Fruit fly (Drosophila melanogaster): ENCODE measurements around the gene CG32191.
"Not testable (repeated sequence)": the region's sequence is repeated elsewhere in the genome, so short reads cannot be mapped to it uniquely, and the experiment has no call there.

The CG32191 gene

DNA sequence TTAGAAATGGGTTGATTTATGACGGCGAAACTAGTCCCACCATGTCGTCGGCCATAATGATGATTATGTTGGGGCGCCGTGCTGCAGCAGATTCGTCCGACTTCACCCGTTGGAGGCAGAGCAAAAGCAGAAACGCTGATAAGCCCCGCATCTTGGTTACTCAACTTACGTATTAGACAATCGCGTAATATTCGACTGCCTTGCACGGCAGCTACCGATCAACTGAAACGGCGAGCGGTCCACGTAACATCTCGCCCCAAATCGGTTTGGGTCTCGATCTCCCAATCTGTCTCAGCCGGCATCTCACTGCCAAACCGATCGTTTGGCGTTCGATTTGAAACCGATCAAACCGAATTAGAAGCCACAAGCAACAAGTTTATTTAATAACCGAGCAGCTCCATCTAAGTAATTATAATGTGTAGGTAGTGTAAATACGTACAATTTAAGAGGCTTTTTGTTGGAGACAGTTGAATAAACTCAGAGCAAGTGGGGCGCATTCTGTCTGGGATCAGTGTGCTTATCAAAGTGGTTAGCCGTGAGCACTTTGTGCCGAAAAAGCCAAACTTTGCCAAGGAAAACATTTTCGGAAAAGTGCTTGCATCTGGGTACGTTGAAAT lies at the start of gene CG32191:
CG32191 (minus strand) TSS at position 550 of the 617 bp plus-strand sequence.
- TF ChIP-seq CG34367 (tag; optimal IDR thresholded peaks at IDR 0.05) (no peak), rn (GFP tag; IDR thresholded peaks at IDR 0.05) (no peak), CG4496 (GFP tag; IDR thresholded peaks at IDR 0.05) (no peak), CG15710 (tag; optimal IDR thresholded peaks at IDR 0.05) (no peak), CG8301 (tag; optimal IDR thresholded peaks at IDR 0.05) (no peak), CG32121 (GFP tag; IDR thresholded peaks at IDR 0.05) (no peak)

dm6 chr3L:17858174-17858573 lies 49.2 kb upstream of the CG32191 start, which contains the start of gene CG34002:
Gene CG34002, plus strand, starts transcription at chr3L:17858474.
- TF ChIP-seq CG15710 (tag; optimal IDR thresholded peaks at IDR 0.05); CG4496 (GFP tag; IDR thresholded peaks at IDR 0.05); CG17806 (tag; optimal IDR thresholded peaks at IDR 0.05): not testable (repeated sequence)

- TF ChIP-seq rn (GFP tag; IDR thresholded peaks at IDR 0.05) (no peak), gl (tag; optimal IDR thresholded peaks at IDR 0.05) (no peak), CG8159 (tag; optimal IDR thresholded peaks at IDR 0.05) (peak; percentile 85), Pif1B (GFP tag; optimal IDR thresholded peaks at IDR 0.05) (peak; percentile 46), CG14655 (GFP tag; optimal IDR thresholded peaks at IDR 0.05) (peak; percentile 93), CG10348 (GFP tag; IDR thresholded peaks at IDR 0.05) (0 out of 2 replicates have a peak, but pooled peaks have one; percentile 9), Ets98B (GFP tag; IDR thresholded peaks at IDR 0.05) (peak; percentile 85), CG34367 (tag; optimal IDR thresholded peaks at IDR 0.05) (peak; percentile 47), EcR (GFP tag; optimal IDR thresholded peaks at IDR 0.05) (no peak), CG13204 (GFP tag; optimal IDR thresholded peaks at IDR 0.05) (no peak), CG8301 (tag; optimal IDR thresholded peaks at IDR 0.05) (peak; percentile 79), CG17806 (tag; optimal IDR thresholded peaks at IDR 0.05) (peak; percentile 46), fd96Ca (GFP tag; IDR thresholded peaks at IDR 0.05) (peak; percentile 81), CG15710 (tag; optimal IDR thresholded peaks at IDR 0.05) (peak; percentile 78), D1 (tag; optimal IDR thresholded peaks at IDR 0.05) (peak; percentile 40), CG12605 (GFP tag; IDR thresholded peaks at IDR 0.05) (peak; percentile 52; the same call in 1 of the 2 replicates), Pif1A (GFP tag; optimal IDR thresholded peaks at IDR 0.05) (no peak), CG4496 (GFP tag; IDR thresholded peaks at IDR 0.05) (peak; percentile 71), CG9948 (tag; optimal IDR thresholded peaks at IDR 0.05) (peak; percentile 83), CG32121 (GFP tag; IDR thresholded peaks at IDR 0.05) (peak; percentile 50; the same call in 1 of the 2 replicates), Snoo (tag; optimal IDR thresholded peaks at IDR 0.05) (peak; percentile 41)
Observed at dm6 chr3L:17856655-17857479, 47.9 kb upstream of the CG32191 start, which contains the start of gene CG5535. Gene CG5535, minus strand, starts transcription at chr3L:17856794.

- no peak for TF ChIP-seq CG14655 (GFP tag; optimal IDR thresholded peaks at IDR 0.05)
- no peak for TF ChIP-seq CG4496 (GFP tag; IDR thresholded peaks at IDR 0.05)
- TF ChIP-seq D1 (tag; optimal IDR thresholded peaks at IDR 0.05), result peak; percentile 53
- TF ChIP-seq CG15710 (tag; optimal IDR thresholded peaks at IDR 0.05), result no peak
- TF ChIP-seq CG10348 (GFP tag; IDR thresholded peaks at IDR 0.05), result no peak
Observed at dm6 chr3L:17849517-17849916, 40.6 kb upstream of the CG32191 start, which contains the start of gene TrpRS-m. Gene TrpRS-m, plus strand, starts transcription at chr3L:17849727.

dm6 chr3L:17846982-17847355 lies 38.0 kb upstream of the CG32191 start:
- TF ChIP-seq CG14655 (GFP tag; optimal IDR thresholded peaks at IDR 0.05) (no peak), CG9948 (tag; optimal IDR thresholded peaks at IDR 0.05) (no peak), CG8301 (tag; optimal IDR thresholded peaks at IDR 0.05) (no peak), CG34367 (tag; optimal IDR thresholded peaks at IDR 0.05) (no peak), CG4496 (GFP tag; IDR thresholded peaks at IDR 0.05) (0 out of 3 replicates have a peak, but pooled peaks have one; percentile 27)

dm6 chr3L:17846169-17846981 lies 37.4 kb upstream of the CG32191 start, which contains the start of the genes MED19 and CG7430:
Gene MED19, minus strand, starts transcription at chr3L:17846501.
Gene CG7430, plus strand, starts transcription at chr3L:17846916.
- no peak for TF ChIP-seq Pif1A (GFP tag; optimal IDR thresholded peaks at IDR 0.05)
- no peak for TF ChIP-seq CG32121 (GFP tag; IDR thresholded peaks at IDR 0.05)
- TF ChIP-seq CG4496 (GFP tag; IDR thresholded peaks at IDR 0.05), result peak; percentile 54; the same call in 2 of the 3 replicates
- TF ChIP-seq CG10348 (GFP tag; IDR thresholded peaks at IDR 0.05), result no peak
- no peak for TF ChIP-seq CG9948 (tag; optimal IDR thresholded peaks at IDR 0.05)
- TF ChIP-seq Snoo (tag; optimal IDR thresholded peaks at IDR 0.05), result no peak
- TF ChIP-seq CG34367 (tag; optimal IDR thresholded peaks at IDR 0.05), result no peak
- no peak for TF ChIP-seq rn (GFP tag; IDR thresholded peaks at IDR 0.05)
- peak; percentile 24 for TF ChIP-seq gl (tag; optimal IDR thresholded peaks at IDR 0.05)
- TF ChIP-seq Ets98B (GFP tag; IDR thresholded peaks at IDR 0.05), result no peak; the same call in 1 of the 2 replicates
- TF ChIP-seq fd96Ca (GFP tag; IDR thresholded peaks at IDR 0.05), result no peak
- peak; percentile 29; the same call in 1 of the 2 replicates for TF ChIP-seq CG12605 (GFP tag; IDR thresholded peaks at IDR 0.05)
- no peak for TF ChIP-seq CG8159 (tag; optimal IDR thresholded peaks at IDR 0.05)
- no peak for TF ChIP-seq CG14655 (GFP tag; optimal IDR thresholded peaks at IDR 0.05)
- TF ChIP-seq CG17806 (tag; optimal IDR thresholded peaks at IDR 0.05), result no peak
- TF ChIP-seq D1 (tag; optimal IDR thresholded peaks at IDR 0.05), result no peak
- TF ChIP-seq CG13204 (GFP tag; optimal IDR thresholded peaks at IDR 0.05), result no peak
- TF ChIP-seq CG15710 (tag; optimal IDR thresholded peaks at IDR 0.05), result no peak
- no peak for TF ChIP-seq CG8301 (tag; optimal IDR thresholded peaks at IDR 0.05)
- TF ChIP-seq Pif1B (GFP tag; optimal IDR thresholded peaks at IDR 0.05), result no peak
- peak; percentile 87 for TF ChIP-seq EcR (GFP tag; optimal IDR thresholded peaks at IDR 0.05)

Data from whole organism, pupa.